Worm (Caenorhabditis elegans): ENCODE measurements around the gene Y53G8B.1.

DNA sequence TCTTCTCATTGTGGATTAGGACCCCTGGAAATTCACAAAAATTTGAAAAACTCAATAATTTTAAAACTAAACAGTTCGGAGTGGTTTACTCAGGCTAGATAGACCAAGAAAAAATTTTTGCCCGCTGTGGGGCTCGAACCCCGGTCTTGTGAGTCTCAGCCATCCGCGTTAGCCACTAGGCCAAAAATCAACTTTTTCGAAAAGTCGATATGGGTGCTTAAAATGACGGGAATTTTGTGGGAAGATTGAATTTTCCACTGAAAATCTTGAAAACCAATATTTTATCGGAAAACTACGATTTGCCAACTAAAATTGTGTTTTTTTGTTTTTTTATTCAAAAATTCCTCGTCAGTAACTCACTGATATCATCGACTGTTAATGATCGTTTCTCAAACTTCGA lies 21.5 kb upstream of the Y53G8B.1 start:
- TF ChIP-seq madf-10 (tag; optimal IDR thresholded peaks at IDR 0.05) (no peak), dox-1 (GFP tag; IDR thresholded peaks at IDR 0.05) (no peak), Y67H2A.10 (GFP tag; conservative IDR thresholded peaks at IDR 0.05) (no peak), Y56A3A.18 (GFP tag; IDR thresholded peaks at IDR 0.05) (no peak), ceh-100 (GFP tag; IDR thresholded peaks at IDR 0.05) (no peak)
